Worm (Caenorhabditis elegans) whole organism, L2 larva: Measurements from ENCODE around the gene C05B5.4.

Experiments
- C34F6.9 ChIP-seq: fragments of 150-350 bp; optimal IDR thresholded peaks from 2 replicates; lab custom pipeline; 2014; ENCODE audit warnings: missing biosample characterization, missing genetic modification characterization
- F13H6.1 ChIP-seq: sonication (generic microtip); optimal IDR thresholded peaks from 2 replicates; lab custom pipeline; 2016; ENCODE audit warnings: missing genetic modification characterization, missing compliant biosample characterization
- R02D3.7 ChIP-seq: fragments of 150-350 bp; optimal IDR thresholded peaks from 2 replicates; lab custom pipeline; 2014; ENCODE audit warnings: missing biosample characterization, missing genetic modification characterization
- alr-1 ChIP-seq: fragments of 150-350 bp; optimal IDR thresholded peaks from 2 replicates; lab custom pipeline; 2014; ENCODE audit warnings: missing biosample characterization, missing genetic modification characterization
- aly-2 ChIP-seq: fragments of 150-350 bp; optimal IDR thresholded peaks from 2 replicates; lab custom pipeline; 2014; ENCODE audit warnings: missing biosample characterization, missing genetic modification characterization
- ama-1 ChIP-seq: fragments of 150-350 bp; optimal IDR thresholded peaks from 2 replicates; lab custom pipeline; 2018; ENCODE audit warnings: inconsistent platforms
- blmp-1 ChIP-seq: sonication (generic microtip); optimal IDR thresholded peaks from 2 replicates; lab custom pipeline; 2017; ENCODE audit warnings: missing genetic modification characterization, mild to moderate bottlenecking, missing compliant biosample characterization, antibody characterized with exemption, moderate library complexity; ENCODE audit not compliant: insufficient read depth
- ceh-16 ChIP-seq: fragments of 150-350 bp; optimal IDR thresholded peaks from 2 replicates; lab custom pipeline; 2014; ENCODE audit warnings: missing biosample characterization, missing genetic modification characterization
- crh-2 ChIP-seq: sonication (generic microtip); optimal IDR thresholded peaks from 2 replicates; lab custom pipeline; 2017; ENCODE audit warnings: missing biosample characterization, missing genetic modification characterization
- dmd-4 ChIP-seq: sonication (generic microtip); optimal IDR thresholded peaks from 2 replicates; lab custom pipeline; 2017; ENCODE audit warnings: missing biosample characterization, missing genetic modification characterization
- egl-27 ChIP-seq: sonication (generic microtip); optimal IDR thresholded peaks from 3 replicates; lab custom pipeline; 2017; ENCODE audit warnings: missing biosample characterization, missing genetic modification reagents, missing genetic modification characterization
- elt-1 ChIP-seq: fragments of 150-350 bp; optimal IDR thresholded peaks from 2 replicates; lab custom pipeline; 2014; ENCODE audit warnings: missing biosample characterization, missing genetic modification characterization
- elt-3 ChIP-seq: sonication (generic microtip); optimal IDR thresholded peaks from 2 replicates; lab custom pipeline; 2017; ENCODE audit warnings: missing biosample characterization, missing genetic modification characterization
- fos-1 ChIP-seq: fragments of 150-350 bp; optimal IDR thresholded peaks from 2 replicates; lab custom pipeline; 2014; ENCODE audit warnings: missing biosample characterization, missing genetic modification characterization
- gmeb-1 ChIP-seq: fragments of 150-350 bp; optimal IDR thresholded peaks from 2 replicates; lab custom pipeline; 2014; ENCODE audit warnings: missing biosample characterization, missing genetic modification characterization
- lin-39 ChIP-seq: fragments of 150-350 bp; optimal IDR thresholded peaks from 2 replicates; lab custom pipeline; 2014; ENCODE audit warnings: missing biosample characterization, missing genetic modification reagents, missing genetic modification characterization
- lsy-2 ChIP-seq, 2 experiments: fragments of 150-350 bp in 1 of 2; sonication (generic microtip) in 1 of 2; optimal IDR thresholded peaks; 2 replicates each; lab custom pipeline; 2014 to 2017; ENCODE audit warnings: missing biosample characterization in 2 of 2, missing genetic modification characterization in 2 of 2
- mab-5 ChIP-seq: fragments of 150-350 bp; optimal IDR thresholded peaks from 2 replicates; lab custom pipeline; 2014; ENCODE audit warnings: missing biosample characterization, missing genetic modification characterization
- mbf-1 ChIP-seq: sonication (generic microtip); optimal IDR thresholded peaks from 2 replicates; lab custom pipeline; 2017; ENCODE audit warnings: missing biosample characterization, missing genetic modification characterization
- mdl-1 ChIP-seq, 2 experiments: fragments of 150-350 bp in 1 of 2; sonication (generic microtip) in 1 of 2; optimal IDR thresholded peaks; 2 replicates each; lab custom pipeline; 2017; ENCODE audit warnings: missing biosample characterization in 2 of 2, missing genetic modification characterization in 2 of 2
- nhr-11 ChIP-seq: fragments of 150-350 bp; optimal IDR thresholded peaks from 2 replicates; lab custom pipeline; 2014; ENCODE audit warnings: missing biosample characterization, missing genetic modification characterization
- nhr-12 ChIP-seq: fragments of 150-350 bp; optimal IDR thresholded peaks from 2 replicates; lab custom pipeline; 2014; ENCODE audit warnings: missing biosample characterization, missing genetic modification characterization
- nhr-21 ChIP-seq: fragments of 150-350 bp; optimal IDR thresholded peaks from 2 replicates; lab custom pipeline; 2014; ENCODE audit warnings: missing biosample characterization, missing genetic modification characterization
- nhr-77 ChIP-seq: fragments of 150-350 bp; optimal IDR thresholded peaks from 2 replicates; lab custom pipeline; 2014; ENCODE audit warnings: missing biosample characterization, missing genetic modification characterization
- peb-1 ChIP-seq: fragments of 150-350 bp; optimal IDR thresholded peaks from 2 replicates; lab custom pipeline; 2014; ENCODE audit warnings: missing biosample characterization, missing genetic modification characterization
- sem-4 ChIP-seq: fragments of 150-350 bp; optimal IDR thresholded peaks from 2 replicates; lab custom pipeline; 2014; ENCODE audit warnings: missing biosample characterization, missing genetic modification reagents, missing genetic modification characterization
- sma-3 ChIP-seq: sonication (generic microtip); optimal IDR thresholded peaks from 2 replicates; lab custom pipeline; 2016; ENCODE audit warnings: missing genetic modification reagents, missing genetic modification characterization, missing compliant biosample characterization
- sma-9 ChIP-seq, 2 experiments: fragments of 150-350 bp in 1 of 2; sonication (generic microtip) in 1 of 2; optimal IDR thresholded peaks; 2 replicates each; lab custom pipeline; 2014 to 2016; ENCODE audit warnings: missing genetic modification characterization in 2 of 2, mild to moderate bottlenecking in 1 of 2, missing biosample characterization in 1 of 2, missing compliant biosample characterization in 1 of 2, missing genetic modification reagents in 1 of 2, moderate library complexity in 1 of 2
- snpc-4 ChIP-seq: fragments of 150-350 bp; optimal IDR thresholded peaks from 2 replicates; lab custom pipeline; 2014; ENCODE audit warnings: missing biosample characterization, missing genetic modification characterization
- unc-39 ChIP-seq: fragments of 150-350 bp; optimal IDR thresholded peaks from 2 replicates; lab custom pipeline; 2014; ENCODE audit warnings: missing biosample characterization, missing genetic modification characterization
- unc-62 ChIP-seq: fragments of 150-350 bp; optimal IDR thresholded peaks from 2 replicates; lab custom pipeline; 2014; ENCODE audit warnings: missing biosample characterization, missing genetic modification reagents, missing genetic modification characterization
- zag-1 ChIP-seq: fragments of 150-350 bp; optimal IDR thresholded peaks from 2 replicates; lab custom pipeline; 2014; ENCODE audit warnings: missing biosample characterization, missing genetic modification characterization
- ztf-11 ChIP-seq: sonication (generic microtip); optimal IDR thresholded peaks from 2 replicates; lab custom pipeline; 2017; ENCODE audit warnings: missing biosample characterization, missing genetic modification characterization

The C05B5.4 gene

DNA sequence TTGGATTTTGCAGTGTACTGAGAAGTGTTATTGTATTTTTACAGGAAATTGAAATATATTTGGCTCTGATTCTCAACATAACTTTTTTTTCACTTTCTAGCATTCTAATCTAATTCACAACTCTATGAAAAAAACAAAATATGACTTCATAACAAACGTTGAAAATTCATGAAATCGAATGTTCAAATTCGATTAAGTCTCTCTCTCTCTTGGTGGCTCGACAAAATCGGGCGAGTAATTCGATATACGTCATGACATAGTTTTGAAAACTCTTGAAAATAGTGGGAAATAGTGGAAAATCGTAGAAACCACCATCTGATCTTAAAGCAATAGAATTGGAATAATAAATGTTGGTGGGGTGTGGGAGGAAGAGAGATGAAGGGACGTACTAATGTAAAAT is 24.3 kb downstream of the C05B5.4 start:
- no peak for TF ChIP-seq unc-62 (GFP tag; lab: Kevin White, UChicago)
- TF ChIP-seq lsy-2 (tag; optimal IDR thresholded peaks at IDR 0.05; lab: Kevin White, UChicago), result no peak
- TF ChIP-seq unc-39, result no peak

DNA sequence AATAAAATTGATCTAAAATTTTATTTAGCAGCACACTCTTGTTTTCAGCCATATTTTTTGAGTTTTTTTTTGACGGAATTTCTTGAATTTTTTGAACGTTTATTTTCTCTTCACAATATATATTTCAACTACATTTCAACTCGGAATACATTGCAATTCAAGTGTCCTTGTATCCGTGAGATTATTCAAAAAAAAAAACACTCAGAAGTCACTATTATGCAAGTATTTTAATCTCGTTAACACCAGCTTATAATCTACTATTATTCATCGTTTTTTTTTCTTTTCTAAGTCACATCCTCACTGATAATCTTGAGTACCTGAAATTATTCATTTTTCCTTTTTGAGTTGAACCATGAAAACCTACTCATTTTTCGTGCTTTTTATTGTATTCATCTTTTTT is 29.8 kb downstream of the C05B5.4 start, which contains the start of gene ins-21:
TSS of gene ins-21 (plus strand) at position 301 of the 400 bp plus-strand sequence.
- no peak for TF ChIP-seq mbf-1
- TF ChIP-seq elt-1 (tag; lab: Kevin White, UChicago), result no peak
- TF ChIP-seq mab-5 (tag; lab: Kevin White, UChicago), result no peak
- TF ChIP-seq alr-1 (tag; lab: Kevin White, UChicago), result no peak
- TF ChIP-seq sma-9 (GFP tag; optimal IDR thresholded peaks at IDR 0.05; lab: Kevin White, UChicago), result no peak
- no peak for TF ChIP-seq sma-9 (tag; optimal IDR thresholded peaks at IDR 0.05; lab: Kevin White, UChicago)
- TF ChIP-seq blmp-1 (tag; lab: Kevin White, UChicago), result no peak
- no peak for TF ChIP-seq zag-1 (tag; lab: Kevin White, UChicago)
- TF ChIP-seq egl-27 (tag; lab: Kevin White, UChicago), result no peak
- TF ChIP-seq ztf-11 (tag; lab: Kevin White, UChicago), result no peak
- TF ChIP-seq ceh-16 (tag; lab: Kevin White, UChicago), result no peak
- no peak for TF ChIP-seq mdl-1 (tag; optimal IDR thresholded peaks at IDR 0.05; lab: Kevin White, UChicago)
- no peak for TF ChIP-seq C34F6.9 (tag; lab: Kevin White, UChicago)
- no peak for TF ChIP-seq nhr-11 (tag; lab: Kevin White, UChicago)
- TF ChIP-seq aly-2 (tag; lab: Kevin White, UChicago), result no peak
- no peak for TF ChIP-seq dmd-4
- TF ChIP-seq R02D3.7 (tag; lab: Kevin White, UChicago), result no peak
- TF ChIP-seq crh-2 (tag; lab: Kevin White, UChicago), result no peak
- TF ChIP-seq sem-4 (tag; lab: Kevin White, UChicago), result no peak
- TF ChIP-seq sma-3, result no peak
- TF ChIP-seq F13H6.1 (tag; lab: Kevin White, UChicago), result no peak

DNA sequence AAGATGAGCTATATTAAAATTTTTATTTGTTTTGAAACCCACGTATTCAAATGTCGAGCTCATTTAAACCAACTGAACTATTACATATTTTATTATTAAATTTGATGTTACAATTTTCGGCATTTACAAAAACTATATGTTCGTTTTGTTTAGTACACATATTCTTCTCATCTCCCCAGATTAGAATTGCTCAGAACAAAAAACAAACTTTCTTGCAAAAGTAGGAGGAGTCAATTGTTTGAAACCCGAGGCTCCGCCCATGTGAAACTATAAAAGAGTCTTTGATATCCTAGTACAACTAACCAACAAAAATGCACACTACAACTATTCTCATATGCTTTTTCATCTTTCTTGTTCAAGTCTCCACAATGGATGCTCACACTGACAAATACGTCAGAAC is 32.3 kb downstream of the C05B5.4 start, which contains the start of gene ins-22:
TSS of gene ins-22 (plus strand) at position 301 of the 400 bp plus-strand sequence.
- TF ChIP-seq F13H6.1 (tag; lab: Kevin White, UChicago) (no peak), mab-5 (tag; lab: Kevin White, UChicago) (no peak), sma-3 (no peak)

DNA sequence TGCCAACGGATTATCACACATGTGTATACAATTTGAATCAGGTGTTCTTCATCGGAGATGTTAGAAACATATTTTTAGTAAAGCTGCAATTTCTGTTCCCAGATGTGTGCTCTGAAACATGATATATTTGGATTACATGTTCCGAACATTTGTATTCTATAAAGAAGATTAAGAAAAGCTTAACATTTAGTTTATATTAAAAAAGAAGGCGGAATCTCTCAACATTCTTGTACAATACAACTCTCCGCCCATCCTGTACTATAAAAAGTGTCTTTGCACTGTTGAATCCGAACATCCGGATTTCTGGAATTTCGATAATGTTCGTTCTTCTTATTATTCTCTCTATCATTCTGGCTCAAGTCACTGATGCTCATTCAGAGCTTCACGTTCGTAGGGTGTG is 34.3 kb downstream of the C05B5.4 start, which contains the start of gene ins-23:
TSS of gene ins-23 (plus strand) at position 301 of the 400 bp plus-strand sequence.
- no peak for TF ChIP-seq fos-1 (tag; lab: Kevin White, UChicago)
- TF ChIP-seq lin-39 (tag; lab: Kevin White, UChicago), result no peak
- TF ChIP-seq R02D3.7 (tag; lab: Kevin White, UChicago), result no peak
- no peak for TF ChIP-seq peb-1 (tag; lab: Kevin White, UChicago)
- no peak for TF ChIP-seq mab-5 (tag; lab: Kevin White, UChicago)
- no peak for TF ChIP-seq sma-9 (GFP tag; optimal IDR thresholded peaks at IDR 0.05; lab: Kevin White, UChicago)
- TF ChIP-seq sma-9 (tag; optimal IDR thresholded peaks at IDR 0.05; lab: Kevin White, UChicago), result no peak
- no peak for TF ChIP-seq gmeb-1
- TF ChIP-seq ama-1, result no peak
- TF ChIP-seq blmp-1 (tag; lab: Kevin White, UChicago), result no peak
- no peak for TF ChIP-seq C34F6.9 (tag; lab: Kevin White, UChicago)
- no peak for TF ChIP-seq nhr-12
- TF ChIP-seq crh-2 (tag; lab: Kevin White, UChicago), result no peak
- TF ChIP-seq lsy-2 (tag; optimal IDR thresholded peaks at IDR 0.05; lab: Kevin White, UChicago), result no peak
- TF ChIP-seq nhr-77 (tag; lab: Kevin White, UChicago), result no peak
- no peak for TF ChIP-seq sem-4 (tag; lab: Kevin White, UChicago)
- TF ChIP-seq snpc-4, result no peak

DNA sequence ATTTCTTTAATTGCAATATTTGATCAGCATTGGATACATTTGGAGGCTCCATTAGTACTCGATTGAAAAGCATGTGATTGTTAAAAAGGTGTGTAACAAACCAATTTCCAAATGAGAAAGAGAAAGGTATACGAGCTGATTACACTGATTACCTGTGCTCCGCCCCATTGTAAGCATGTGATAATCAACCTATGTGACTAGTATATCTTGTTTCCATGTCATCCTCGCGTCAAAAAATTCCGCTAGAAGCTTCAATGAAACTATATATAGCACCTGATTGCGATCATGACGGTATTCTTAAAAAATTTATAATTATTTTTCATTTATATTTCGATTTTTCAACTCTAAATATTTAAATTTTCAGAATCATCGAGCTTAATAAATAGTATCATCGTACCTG is 36.9 kb downstream of the C05B5.4 start, which contains the start of gene M04D8.4:
TSS of gene M04D8.4 (minus strand) at position 101 of the 400 bp plus-strand sequence.
- no peak for TF ChIP-seq elt-3 (tag; lab: Kevin White, UChicago)
- no peak for TF ChIP-seq dmd-4
- no peak for TF ChIP-seq F13H6.1 (tag; lab: Kevin White, UChicago)
- TF ChIP-seq ceh-16 (tag; lab: Kevin White, UChicago), result no peak
- TF ChIP-seq unc-39, result no peak
- TF ChIP-seq nhr-21, result no peak
- TF ChIP-seq R02D3.7 (tag; lab: Kevin White, UChicago), result no peak
- no peak for TF ChIP-seq nhr-11 (tag; lab: Kevin White, UChicago)
- TF ChIP-seq, all 48 proteins: peak for 0
